4 fruit fly cellular contexts compared by ENCODE assay signal in genomic region chrX:11999974-12000618, dm6.
A peak's percentile ranks its signal among the peaks of the same experiment; 100 is the strongest.
TF ChIP-seq lines count a peak whose summit lies in the region.

No protein-coding gene starts in this region.

- TF ChIP-seq CTCF in whole organism, embryonic (GFP tag; optimal IDR thresholded peaks at IDR 0.05; lab: Kevin White, UChicago): no peak

TF ChIP-seq in whole organism, embryonic, 481 proteins besides CTCF, POLR2A, EP300 and RAD21 (continues in another document):
- TF ChIP-seq insv (GFP tag; optimal IDR thresholded peaks at IDR 0.05; lab: Kevin White, UChicago): no peak
- peak; percentile 3 for TF ChIP-seq CG12391 (tag; optimal IDR thresholded peaks at IDR 0.05; lab: Kevin White, UChicago)
- TF ChIP-seq CG2712 (tag; optimal IDR thresholded peaks at IDR 0.05; lab: Kevin White, UChicago): peak; percentile 15
- TF ChIP-seq Sox102F (GFP tag; optimal IDR thresholded peaks at IDR 0.05; lab: Kevin White, UChicago): peak; percentile 48
- TF ChIP-seq CG7357 (GFP tag; IDR thresholded peaks at IDR 0.05; lab: Robert Waterston, UW): no peak
- TF ChIP-seq nom (GFP tag; optimal IDR thresholded peaks at IDR 0.05; lab: Kevin White, UChicago): peak; percentile 25
- peak; percentile 35 for TF ChIP-seq CG17359 (tag; optimal IDR thresholded peaks at IDR 0.05; lab: Kevin White, UChicago)
- peak; percentile 52 for TF ChIP-seq Xrp1 (GFP tag; IDR thresholded peaks at IDR 0.05; lab: Robert Waterston, UW)
- peak; percentile 7 for TF ChIP-seq CG17385 (GFP tag; optimal IDR thresholded peaks at IDR 0.05; lab: Kevin White, UChicago)
- TF ChIP-seq CG31441 (GFP tag; IDR thresholded peaks at IDR 0.05; lab: Robert Waterston, UW): 0 out of 2 replicates have a peak, but pooled peaks have one; percentile 12
- no peak for TF ChIP-seq dmrt11E (tag; optimal IDR thresholded peaks at IDR 0.05; lab: Kevin White, UChicago)
- no peak for TF ChIP-seq CkIIα-i1 (GFP tag; IDR thresholded peaks at IDR 0.05; lab: Robert Waterston, UW)
- peak; percentile 21 for TF ChIP-seq phol (tag; optimal IDR thresholded peaks at IDR 0.05; lab: Kevin White, UChicago)
- peak; percentile 9 for TF ChIP-seq Blimp-1 (GFP tag; optimal IDR thresholded peaks at IDR 0.05; lab: Kevin White, UChicago)
- peak; percentile 16 for TF ChIP-seq CG10979 (tag; optimal IDR thresholded peaks at IDR 0.05; lab: Kevin White, UChicago)
- peak; percentile 28 for TF ChIP-seq ATbp (GFP tag; optimal IDR thresholded peaks at IDR 0.05; lab: Kevin White, UChicago)
- 0 out of 2 replicates have a peak, but pooled peaks have one; percentile 18 for TF ChIP-seq sens-2 (GFP tag; IDR thresholded peaks at IDR 0.05; lab: Robert Waterston, UW)
- TF ChIP-seq CG4707 (GFP tag; optimal IDR thresholded peaks at IDR 0.05; lab: Kevin White, UChicago): peak; percentile 40
- TF ChIP-seq bsh (GFP tag; optimal IDR thresholded peaks at IDR 0.05; lab: Kevin White, UChicago): peak in 1 of 2 experiments; percentile 34
- TF ChIP-seq Med (GFP tag; lab: Kevin White, UChicago): peak; percentile 70
- TF ChIP-seq sens (GFP tag; lab: Kevin White, UChicago): peak; percentile 81
- peak; percentile 51 for TF ChIP-seq Ets65A (GFP tag; lab: Kevin White, UChicago)
- no peak for TF ChIP-seq ranshi (GFP tag; IDR thresholded peaks at IDR 0.05; lab: Robert Waterston, UW)

TF ChIP-seq in whole organism, prepupa, 60 proteins besides CTCF, POLR2A, EP300 and RAD21 (continues in another document):
- peak; percentile 37 for TF ChIP-seq CG6276 (GFP tag; optimal IDR thresholded peaks at IDR 0.05; lab: Kevin White, UChicago)
- TF ChIP-seq Ets96B (tag; optimal IDR thresholded peaks at IDR 0.05; lab: Kevin White, UChicago): peak; percentile 63
- peak; percentile 66 for TF ChIP-seq OdsH (GFP tag; optimal IDR thresholded peaks at IDR 0.05; lab: Kevin White, UChicago)
- no peak for TF ChIP-seq fkh (GFP tag; optimal IDR thresholded peaks at IDR 0.05; lab: Kevin White, UChicago)
- TF ChIP-seq Lpt (GFP tag; optimal IDR thresholded peaks at IDR 0.05; lab: Kevin White, UChicago): no peak
- TF ChIP-seq Hr39 (GFP tag; optimal IDR thresholded peaks at IDR 0.05; lab: Kevin White, UChicago): peak; percentile 57
- peak; percentile 46 for TF ChIP-seq CG15336 (GFP tag; IDR thresholded peaks at IDR 0.05; lab: Robert Waterston, UW)
- TF ChIP-seq Smox (GFP tag; optimal IDR thresholded peaks at IDR 0.05; lab: Kevin White, UChicago): peak; percentile 44
- TF ChIP-seq CG34406 (GFP tag; optimal IDR thresholded peaks at IDR 0.05; lab: Kevin White, UChicago): peak; percentile 55
- TF ChIP-seq salr (GFP tag; optimal IDR thresholded peaks at IDR 0.05; lab: Kevin White, UChicago): peak in 1 of 2 experiments; percentile 29
- no peak for TF ChIP-seq CG11294 (GFP tag; IDR thresholded peaks at IDR 0.05; lab: Robert Waterston, UW)
- peak; percentile 25 for TF ChIP-seq CG11902 (GFP tag; optimal IDR thresholded peaks at IDR 0.05; lab: Kevin White, UChicago)
- TF ChIP-seq CG8319 (GFP tag; optimal IDR thresholded peaks at IDR 0.05; lab: Kevin White, UChicago): peak; percentile 37
- peak; percentile 45 for TF ChIP-seq CG1621 (tag; optimal IDR thresholded peaks at IDR 0.05; lab: Kevin White, UChicago)
- TF ChIP-seq Met (GFP tag; optimal IDR thresholded peaks at IDR 0.05; lab: Kevin White, UChicago): peak; percentile 67
- peak; percentile 61 for TF ChIP-seq esn (GFP tag; optimal IDR thresholded peaks at IDR 0.05; lab: Kevin White, UChicago)
- TF ChIP-seq Hr4 (GFP tag; optimal IDR thresholded peaks at IDR 0.05; lab: Kevin White, UChicago): peak; percentile 45
- TF ChIP-seq ss (GFP tag; optimal IDR thresholded peaks at IDR 0.05; lab: Kevin White, UChicago): peak; percentile 3 to 74
- no peak for TF ChIP-seq CG16779 (tag; optimal IDR thresholded peaks at IDR 0.05; lab: Kevin White, UChicago)
- TF ChIP-seq achi (GFP tag; optimal IDR thresholded peaks at IDR 0.05; lab: Kevin White, UChicago): peak; percentile 57
- peak; percentile 63 for TF ChIP-seq CG6792 (GFP tag; optimal IDR thresholded peaks at IDR 0.05; lab: Kevin White, UChicago)
- peak; percentile 23 for TF ChIP-seq Ets21C (GFP tag; optimal IDR thresholded peaks at IDR 0.05; lab: Kevin White, UChicago)
- no peak for TF ChIP-seq dac (GFP tag; optimal IDR thresholded peaks at IDR 0.05; lab: Kevin White, UChicago)
- peak; percentile 49 for TF ChIP-seq spab (GFP tag; optimal IDR thresholded peaks at IDR 0.05; lab: Kevin White, UChicago)

TF ChIP-seq in whole organism, pupa, 21 proteins besides CTCF, POLR2A, EP300 and RAD21:
- TF ChIP-seq CG13204 (GFP tag; optimal IDR thresholded peaks at IDR 0.05; lab: Kevin White, UChicago): no peak
- TF ChIP-seq Ets98B (GFP tag; IDR thresholded peaks at IDR 0.05; lab: Robert Waterston, UW): peak; percentile 43
- TF ChIP-seq gl (tag; optimal IDR thresholded peaks at IDR 0.05; lab: Kevin White, UChicago): peak; percentile 8
- TF ChIP-seq CG9948 (tag; optimal IDR thresholded peaks at IDR 0.05; lab: Kevin White, UChicago): peak; percentile 46
- no peak for TF ChIP-seq CG10348 (GFP tag; IDR thresholded peaks at IDR 0.05; lab: Robert Waterston, UW)
- peak; percentile 39 for TF ChIP-seq CG8301 (tag; optimal IDR thresholded peaks at IDR 0.05; lab: Kevin White, UChicago)
- no peak for TF ChIP-seq D1 (tag; optimal IDR thresholded peaks at IDR 0.05; lab: Kevin White, UChicago)
- TF ChIP-seq CG34367 (tag; optimal IDR thresholded peaks at IDR 0.05; lab: Kevin White, UChicago): peak; percentile 51
- TF ChIP-seq CG32121 (GFP tag; IDR thresholded peaks at IDR 0.05; lab: Robert Waterston, UW): peak; percentile 43
- TF ChIP-seq Snoo (tag; optimal IDR thresholded peaks at IDR 0.05; lab: Kevin White, UChicago): peak; percentile 47
- peak; percentile 62 for TF ChIP-seq Pif1A (GFP tag; optimal IDR thresholded peaks at IDR 0.05; lab: Kevin White, UChicago)
- TF ChIP-seq CG17806 (tag; optimal IDR thresholded peaks at IDR 0.05; lab: Kevin White, UChicago): peak; percentile 52
- TF ChIP-seq CG12605 (GFP tag; IDR thresholded peaks at IDR 0.05; lab: Robert Waterston, UW): no peak
- 0 out of 3 replicates have a peak, but pooled peaks have one; percentile 12 for TF ChIP-seq fd96Ca (GFP tag; IDR thresholded peaks at IDR 0.05; lab: Robert Waterston, UW)
- peak; percentile 36 for TF ChIP-seq CG14655 (GFP tag; optimal IDR thresholded peaks at IDR 0.05; lab: Kevin White, UChicago)
- no peak for TF ChIP-seq rn (GFP tag; IDR thresholded peaks at IDR 0.05; lab: Robert Waterston, UW)
- peak; percentile 59 for TF ChIP-seq CG15710 (tag; optimal IDR thresholded peaks at IDR 0.05; lab: Kevin White, UChicago)
- peak; percentile 63 for TF ChIP-seq CG8159 (tag; optimal IDR thresholded peaks at IDR 0.05; lab: Kevin White, UChicago)
- TF ChIP-seq CG4496 (GFP tag; IDR thresholded peaks at IDR 0.05; lab: Robert Waterston, UW): 0 out of 3 replicates have a peak, but pooled peaks have one; percentile 35
- peak; percentile 91 for TF ChIP-seq EcR (GFP tag; optimal IDR thresholded peaks at IDR 0.05; lab: Kevin White, UChicago)
- peak; percentile 57 for TF ChIP-seq Pif1B (GFP tag; optimal IDR thresholded peaks at IDR 0.05; lab: Kevin White, UChicago)

TF ChIP-seq in whole organism, wandering third instar larva, 38 proteins besides CTCF, POLR2A, EP300 and RAD21:
- TF ChIP-seq dmrt93B (GFP tag; optimal IDR thresholded peaks at IDR 0.05; lab: Kevin White, UChicago) (no peak), fru (GFP tag; optimal IDR thresholded peaks at IDR 0.05; lab: Kevin White, UChicago) (peak; percentile 51), N (GFP tag; optimal IDR thresholded peaks at IDR 0.05; lab: Kevin White, UChicago) (no peak), sv (GFP tag; optimal IDR thresholded peaks at IDR 0.05; lab: Kevin White, UChicago) (no peak), Sp1 (GFP tag; optimal IDR thresholded peaks at IDR 0.05; lab: Kevin White, UChicago) (peak; percentile 39), Dfd (GFP tag; optimal IDR thresholded peaks at IDR 0.05; lab: Kevin White, UChicago) (no peak), Abd-B (GFP tag; optimal IDR thresholded peaks at IDR 0.05; lab: Kevin White, UChicago) (no peak), psq (GFP tag; optimal IDR thresholded peaks at IDR 0.05; lab: Kevin White, UChicago) (peak; percentile 19), Rel (GFP tag; optimal IDR thresholded peaks at IDR 0.05; lab: Kevin White, UChicago) (no peak), Rel (tag; optimal IDR thresholded peaks at IDR 0.05; lab: Kevin White, UChicago) (no peak), ey (GFP tag; optimal IDR thresholded peaks at IDR 0.05; lab: Kevin White, UChicago) (peak; percentile 36), jim (GFP tag; optimal IDR thresholded peaks at IDR 0.05; lab: Kevin White, UChicago) (no peak), OdsH (GFP tag; optimal IDR thresholded peaks at IDR 0.05; lab: Kevin White, UChicago) (peak; percentile 16), Hr83 (GFP tag; optimal IDR thresholded peaks at IDR 0.05; lab: Kevin White, UChicago; ENCODE audit: poor library complexity, severe bottlenecking) (no peak), CG32264 (GFP tag; optimal IDR thresholded peaks at IDR 0.05; lab: Kevin White, UChicago) (no peak), Dif (GFP tag; optimal IDR thresholded peaks at IDR 0.05; lab: Kevin White, UChicago; ENCODE audit: partially characterized antibody) (no peak), h (GFP tag; optimal IDR thresholded peaks at IDR 0.05; lab: Kevin White, UChicago) (peak; percentile 69), dl (GFP tag; optimal IDR thresholded peaks at IDR 0.05; lab: Kevin White, UChicago; ENCODE audit: insufficient read depth in 1 of 2, partially characterized antibody in 2 of 2) (no peak), dsf (GFP tag; optimal IDR thresholded peaks at IDR 0.05; lab: Kevin White, UChicago; ENCODE audit: borderline replicate concordance) (no peak), Myc (optimal IDR thresholded peaks at IDR 0.05; lab: Kevin White, UChicago) (no peak), rgr (GFP tag; optimal IDR thresholded peaks at IDR 0.05; lab: Kevin White, UChicago) (peak; percentile 57), usp (GFP tag; optimal IDR thresholded peaks at IDR 0.05; lab: Kevin White, UChicago) (no peak), br (GFP tag; optimal IDR thresholded peaks at IDR 0.05; lab: Kevin White, UChicago) (peak; percentile 38), woc (GFP tag; optimal IDR thresholded peaks at IDR 0.05; lab: Kevin White, UChicago) (peak; percentile 43), sage (GFP tag; optimal IDR thresholded peaks at IDR 0.05; lab: Kevin White, UChicago) (no peak), foxo (GFP tag; optimal IDR thresholded peaks at IDR 0.05; lab: Kevin White, UChicago) (peak in 1 of 2 experiments; percentile 28), brk (GFP tag; optimal IDR thresholded peaks at IDR 0.05; lab: Kevin White, UChicago) (no peak), CG9705 (GFP tag; optimal IDR thresholded peaks at IDR 0.05; lab: Kevin White, UChicago) (no peak), HLH106 (tag; optimal IDR thresholded peaks at IDR 0.05; lab: Kevin White, UChicago) (peak; percentile 25), Mio (GFP tag; optimal IDR thresholded peaks at IDR 0.05; lab: Kevin White, UChicago) (no peak), pan (optimal IDR thresholded peaks at IDR 0.05; lab: Kevin White, UChicago) (no peak), Vsx2 (GFP tag; optimal IDR thresholded peaks at IDR 0.05; lab: Kevin White, UChicago; ENCODE audit: partially characterized antibody) (no peak)

Comparison
In these comparisons a context has a peak if more than half of its experiments do, and no peak if none do; other contexts are left out.
1. Of the 7 proteins assayed by ChIP-seq in both whole organism, embryonic and whole organism, prepupa: peak only in whole organism, embryonic: Blimp-1; only in whole organism, prepupa: Hr39; in both: Sox102F; in neither: 4.